Fruit fly (Drosophila melanogaster): Measurements from ENCODE around the gene CG6013.

Gene CG6013

DNA sequence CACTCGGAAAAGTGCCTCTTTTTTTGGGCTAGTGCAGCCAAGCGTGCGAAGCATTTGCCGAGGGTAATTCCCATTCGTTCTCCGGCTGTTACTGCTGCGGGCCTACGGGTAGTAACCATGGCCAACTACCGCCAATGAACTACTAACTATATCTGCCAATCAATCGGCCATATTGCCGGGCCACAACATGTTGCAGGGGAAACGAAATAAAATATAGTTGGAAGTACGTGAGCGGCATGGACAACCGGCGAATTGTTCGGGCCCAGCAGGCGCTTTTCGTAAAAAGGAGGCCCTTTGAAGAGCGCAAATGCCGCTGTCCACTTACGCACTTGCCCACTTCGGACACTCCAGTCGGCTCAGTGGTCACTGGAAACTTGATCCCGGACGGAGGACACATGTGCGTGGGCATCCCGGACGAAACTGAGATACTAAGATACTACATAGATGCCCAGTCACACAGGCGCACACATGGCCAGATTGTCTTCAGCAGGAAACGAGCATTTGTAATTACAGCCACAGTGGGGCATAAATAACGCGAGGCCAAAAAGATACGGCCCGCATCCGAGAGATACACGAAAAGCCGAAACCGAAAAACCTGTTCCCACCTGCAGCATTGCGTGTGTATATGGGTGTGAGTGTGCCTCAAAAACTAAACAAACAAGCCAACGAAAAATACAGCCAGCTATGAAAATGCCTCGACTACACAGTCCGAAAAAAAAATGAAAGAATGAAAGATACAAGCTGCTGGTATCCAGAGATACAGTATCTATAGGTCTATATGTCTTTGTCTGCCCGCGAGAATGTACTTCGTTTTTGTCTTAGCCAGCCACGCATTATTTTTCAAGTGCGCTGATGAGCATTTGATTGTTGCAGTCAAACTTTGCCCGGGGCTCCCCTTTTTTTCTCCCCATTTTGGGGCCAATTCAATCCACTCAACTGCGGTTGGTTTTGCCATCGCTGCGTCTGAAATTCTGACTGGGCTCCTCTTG is 43.6 kb upstream of the CG6013 start (continued):
- peak; percentile 7 for TF ChIP-seq phol (tag; optimal IDR thresholded peaks at IDR 0.05)
- TF ChIP-seq CG3726 (GFP tag; IDR thresholded peaks at IDR 0.05), result no peak
- peak; percentile 16 for TF ChIP-seq Xbp1 (GFP tag; optimal IDR thresholded peaks at IDR 0.05)
- peak; percentile 61 for TF ChIP-seq D19B (GFP tag; optimal IDR thresholded peaks at IDR 0.05)
- no peak for TF ChIP-seq CG4282 (GFP tag; optimal IDR thresholded peaks at IDR 0.05)
- TF ChIP-seq vnd (GFP tag; IDR thresholded peaks at IDR 0.05; ENCODE audit: partially characterized antibody), result no peak
- peak; percentile 39 for TF ChIP-seq disco-r (GFP tag; optimal IDR thresholded peaks at IDR 0.05)
- no peak for TF ChIP-seq Trl (optimal IDR thresholded peaks at IDR 0.05)
- TF ChIP-seq Trl (GFP tag; optimal IDR thresholded peaks at IDR 0.05), result no peak
- TF ChIP-seq Dref (GFP tag; IDR thresholded peaks at IDR 0.05), result no peak
- no peak for TF ChIP-seq Six4 (GFP tag; optimal IDR thresholded peaks at IDR 0.05)
- TF ChIP-seq CG7745 (tag; optimal IDR thresholded peaks at IDR 0.05), result no peak
- TF ChIP-seq CG13123 (GFP tag; optimal IDR thresholded peaks at IDR 0.05), result no peak
- TF ChIP-seq Mes4 (GFP tag; optimal IDR thresholded peaks at IDR 0.05), result no peak
- no peak for TF ChIP-seq CG9215 (GFP tag; IDR thresholded peaks at IDR 0.05)
- no peak for TF ChIP-seq CG3407 (GFP tag; optimal IDR thresholded peaks at IDR 0.05)
- no peak for TF ChIP-seq Abd-B (GFP tag; optimal IDR thresholded peaks at IDR 0.05)
- TF ChIP-seq dysf (GFP tag; IDR thresholded peaks at IDR 0.05), result no peak
- no peak for TF ChIP-seq sisA (GFP tag; IDR thresholded peaks at IDR 0.05)
- no peak for TF ChIP-seq lilli (GFP tag; optimal IDR thresholded peaks at IDR 0.05)
- TF ChIP-seq Xrp1 (GFP tag; IDR thresholded peaks at IDR 0.05), result 0 out of 2 replicates have a peak, but pooled peaks have one; percentile 11
- peak; percentile 12 for TF ChIP-seq run (tag; optimal IDR thresholded peaks at IDR 0.05)
- TF ChIP-seq Jarid2 (GFP tag; optimal IDR thresholded peaks at IDR 0.05), result no peak
- peak; percentile 63 for TF ChIP-seq cg (GFP tag; optimal IDR thresholded peaks at IDR 0.05)
- TF ChIP-seq Med (GFP tag), result peak; percentile 48
- peak; percentile 40 for TF ChIP-seq CG11504 (tag; optimal IDR thresholded peaks at IDR 0.05)
- TF ChIP-seq rib (GFP tag; IDR thresholded peaks at IDR 0.05), result no peak
- no peak for TF ChIP-seq slbo (GFP tag; IDR thresholded peaks at IDR 0.05)
- peak; percentile 32 for TF ChIP-seq CG9609 (GFP tag; optimal IDR thresholded peaks at IDR 0.05)
- no peak for TF ChIP-seq CG8281 (tag; optimal IDR thresholded peaks at IDR 0.05)
- TF ChIP-seq gfzf (GFP tag; optimal IDR thresholded peaks at IDR 0.05), result no peak
- TF ChIP-seq CG2678 (tag; optimal IDR thresholded peaks at IDR 0.05), result peak; percentile 28
- no peak for TF ChIP-seq CG15011 (GFP tag; optimal IDR thresholded peaks at IDR 0.05)
- no peak for TF ChIP-seq CG33213 (GFP tag; optimal IDR thresholded peaks at IDR 0.05)
- peak; percentile 61 for TF ChIP-seq Deaf1 (tag; optimal IDR thresholded peaks at IDR 0.05)
- TF ChIP-seq zf30C (GFP tag; optimal IDR thresholded peaks at IDR 0.05), result peak; percentile 70
- TF ChIP-seq nau (GFP tag; optimal IDR thresholded peaks at IDR 0.05), result peak; percentile 20
- TF ChIP-seq HHEX (GFP tag; optimal IDR thresholded peaks at IDR 0.05), result peak; percentile 31
- peak; percentile 33 for TF ChIP-seq ind (GFP tag; optimal IDR thresholded peaks at IDR 0.05)
- TF ChIP-seq slp2 (GFP tag; optimal IDR thresholded peaks at IDR 0.05), result no peak
- no peak for TF ChIP-seq CG32532 (GFP tag; IDR thresholded peaks at IDR 0.05)
- peak; percentile 6 for TF ChIP-seq NfI (GFP tag; optimal IDR thresholded peaks at IDR 0.05)
- TF ChIP-seq dmrt99B (tag; optimal IDR thresholded peaks at IDR 0.05), result peak; percentile 58
- no peak for TF ChIP-seq Taf1 (GFP tag; IDR thresholded peaks at IDR 0.05)
- TF ChIP-seq Ptx1 (GFP tag; IDR thresholded peaks at IDR 0.05), result no peak
- TF ChIP-seq CG7839 (tag; optimal IDR thresholded peaks at IDR 0.05), result peak; percentile 30
- TF ChIP-seq Hsf (GFP tag; optimal IDR thresholded peaks at IDR 0.05), result no peak
- no peak for TF ChIP-seq CG1832 (GFP tag; optimal IDR thresholded peaks at IDR 0.05)
- TF ChIP-seq CG10654 (GFP tag; optimal IDR thresholded peaks at IDR 0.05), result no peak

All from whole organism, embryonic.